Worm (Caenorhabditis elegans): ENCODE data around the gene bpnt-1.

bpnt-1 gene

ce11 chrII:4468897-4469459 is 48.9 kb downstream of the bpnt-1 start:
- TF ChIP-seq tab-1 (GFP tag; IDR thresholded peaks at IDR 0.05) (no peak), flt-1 (GFP tag; IDR thresholded peaks at IDR 0.05) (no peak), med-1 (GFP tag; optimal IDR thresholded peaks at IDR 0.05; ENCODE audit: insufficient read depth) (no peak), klf-2 (GFP tag; conservative IDR thresholded peaks at IDR 0.05) (no peak), ztf-29 (GFP tag; IDR thresholded peaks at IDR 0.05) (no peak), T22C8.4 (GFP tag; IDR thresholded peaks at IDR 0.05) (no peak), ref-1 (GFP tag; conservative IDR thresholded peaks at IDR 0.05) (no peak), ztf-23 (GFP tag; IDR thresholded peaks at IDR 0.05) (no peak), cog-1 (tag; optimal IDR thresholded peaks at IDR 0.05) (no peak)

DNA sequence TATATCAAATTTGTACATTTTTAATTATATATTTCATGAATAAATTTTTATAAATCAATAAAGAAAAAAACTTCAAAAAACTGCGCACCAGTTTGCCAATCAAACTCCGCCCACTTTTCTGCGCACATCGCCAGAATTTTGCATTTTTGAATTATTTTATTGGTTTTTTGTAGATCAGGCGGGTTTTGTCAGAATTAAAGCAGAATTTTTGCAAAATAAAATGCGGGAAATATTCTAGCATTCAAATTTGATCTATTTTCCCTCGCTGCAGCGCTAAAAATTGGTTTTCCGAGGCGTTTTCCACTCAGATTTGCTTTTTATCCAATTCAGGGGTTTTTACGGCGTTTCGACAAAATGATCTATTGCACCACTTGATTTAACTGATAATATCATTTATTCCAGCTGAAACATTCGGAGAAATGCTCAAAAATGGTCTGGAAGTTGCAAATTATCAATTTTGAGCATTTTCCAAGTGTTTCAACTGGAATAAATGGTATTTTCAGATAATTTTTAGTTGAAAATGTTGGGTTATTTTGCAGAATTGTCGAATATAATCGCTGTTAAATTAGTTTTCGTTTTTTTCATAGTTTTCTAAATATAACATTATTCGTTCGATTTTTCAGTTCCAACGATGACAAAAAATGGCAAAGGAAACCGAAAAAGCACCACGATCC is 51.1 kb downstream of the bpnt-1 start, which contains the start of gene W06B4.1:
Gene W06B4.1 (plus strand): TSS at position 624 of the 674 bp plus-strand sequence.
- TF ChIP-seq ztf-23 (GFP tag; IDR thresholded peaks at IDR 0.05) = no peak
- no peak for TF ChIP-seq klf-2 (GFP tag; conservative IDR thresholded peaks at IDR 0.05)
- TF ChIP-seq tab-1 (GFP tag; IDR thresholded peaks at IDR 0.05) = no peak
- TF ChIP-seq cog-1 (tag; optimal IDR thresholded peaks at IDR 0.05) = no peak
- no peak for TF ChIP-seq ztf-29 (GFP tag; IDR thresholded peaks at IDR 0.05)
- TF ChIP-seq flt-1 (GFP tag; IDR thresholded peaks at IDR 0.05) = no peak
- TF ChIP-seq ref-1 (GFP tag; conservative IDR thresholded peaks at IDR 0.05) = no peak
- no peak for TF ChIP-seq T22C8.4 (GFP tag; IDR thresholded peaks at IDR 0.05)
- TF ChIP-seq med-1 (GFP tag; optimal IDR thresholded peaks at IDR 0.05; ENCODE audit: insufficient read depth) = no peak
